Worm (Caenorhabditis elegans) whole organism, L2 larva: ENCODE data around the gene glb-23.

Experiments used
- C34F6.9 ChIP-seq: fragments of 150-350 bp; optimal IDR thresholded peaks from 2 replicates; lab custom pipeline; 2014; ENCODE audit warnings: missing biosample characterization, missing genetic modification characterization
- F13H6.1 ChIP-seq: sonication (generic microtip); optimal IDR thresholded peaks from 2 replicates; lab custom pipeline; 2016; ENCODE audit warnings: missing genetic modification characterization, missing compliant biosample characterization
- Y55F3AM.14 ChIP-seq: fragments of 200-800 bp; sonication (Bioruptor generic); optimal IDR thresholded peaks from 2 replicates; lab custom pipeline; 2018; ENCODE audit warnings: mild to moderate bottlenecking, missing genetic modification characterization, missing compliant biosample characterization
- alr-1 ChIP-seq: fragments of 150-350 bp; optimal IDR thresholded peaks from 2 replicates; lab custom pipeline; 2014; ENCODE audit warnings: missing biosample characterization, missing genetic modification characterization
- aly-2 ChIP-seq: fragments of 150-350 bp; optimal IDR thresholded peaks from 2 replicates; lab custom pipeline; 2014; ENCODE audit warnings: missing biosample characterization, missing genetic modification characterization
- ama-1 ChIP-seq: fragments of 150-350 bp; optimal IDR thresholded peaks from 2 replicates; lab custom pipeline; 2018; ENCODE audit warnings: inconsistent platforms
- blmp-1 ChIP-seq: sonication (generic microtip); optimal IDR thresholded peaks from 2 replicates; lab custom pipeline; 2017; ENCODE audit warnings: missing genetic modification characterization, mild to moderate bottlenecking, missing compliant biosample characterization, antibody characterized with exemption, moderate library complexity; ENCODE audit not compliant: insufficient read depth
- ceh-16 ChIP-seq: fragments of 150-350 bp; optimal IDR thresholded peaks from 2 replicates; lab custom pipeline; 2014; ENCODE audit warnings: missing biosample characterization, missing genetic modification characterization
- ceh-82 ChIP-seq: fragments of 150-350 bp; optimal IDR thresholded peaks from 2 replicates; lab custom pipeline; 2014; ENCODE audit warnings: missing biosample characterization, missing genetic modification characterization
- dmd-4 ChIP-seq: sonication (generic microtip); optimal IDR thresholded peaks from 2 replicates; lab custom pipeline; 2017; ENCODE audit warnings: missing biosample characterization, missing genetic modification characterization
- elt-1 ChIP-seq: fragments of 150-350 bp; optimal IDR thresholded peaks from 2 replicates; lab custom pipeline; 2014; ENCODE audit warnings: missing biosample characterization, missing genetic modification characterization
- elt-3 ChIP-seq: sonication (generic microtip); optimal IDR thresholded peaks from 2 replicates; lab custom pipeline; 2017; ENCODE audit warnings: missing biosample characterization, missing genetic modification characterization
- fos-1 ChIP-seq: fragments of 150-350 bp; optimal IDR thresholded peaks from 2 replicates; lab custom pipeline; 2014; ENCODE audit warnings: missing biosample characterization, missing genetic modification characterization
- gmeb-1 ChIP-seq: fragments of 150-350 bp; optimal IDR thresholded peaks from 2 replicates; lab custom pipeline; 2014; ENCODE audit warnings: missing biosample characterization, missing genetic modification characterization
- lin-11 ChIP-seq: fragments of 150-350 bp; sonication (generic microtip); optimal IDR thresholded peaks from 2 replicates; lab custom pipeline; 2014; ENCODE audit warnings: missing biosample characterization, missing genetic modification characterization, inconsistent platforms, mixed read lengths
- lin-13 ChIP-seq: fragments of 150-350 bp; optimal IDR thresholded peaks from 2 replicates; lab custom pipeline; 2014; ENCODE audit warnings: missing biosample characterization, missing genetic modification reagents, missing genetic modification characterization
- lsy-2 ChIP-seq, 2 experiments: fragments of 150-350 bp in 1 of 2; sonication (generic microtip) in 1 of 2; optimal IDR thresholded peaks; 2 replicates each; lab custom pipeline; 2014 to 2017; ENCODE audit warnings: missing biosample characterization in 2 of 2, missing genetic modification characterization in 2 of 2
- mab-5 ChIP-seq: fragments of 150-350 bp; optimal IDR thresholded peaks from 2 replicates; lab custom pipeline; 2014; ENCODE audit warnings: missing biosample characterization, missing genetic modification characterization
- mbf-1 ChIP-seq: sonication (generic microtip); optimal IDR thresholded peaks from 2 replicates; lab custom pipeline; 2017; ENCODE audit warnings: missing biosample characterization, missing genetic modification characterization
- mdl-1 ChIP-seq, 2 experiments: fragments of 150-350 bp in 1 of 2; sonication (generic microtip) in 1 of 2; optimal IDR thresholded peaks; 2 replicates each; lab custom pipeline; 2017; ENCODE audit warnings: missing biosample characterization in 2 of 2, missing genetic modification characterization in 2 of 2
- nhr-10 ChIP-seq: sonication (generic microtip); optimal IDR thresholded peaks from 2 replicates; lab custom pipeline; 2017; ENCODE audit warnings: missing biosample characterization, missing genetic modification characterization
- nhr-11 ChIP-seq: fragments of 150-350 bp; optimal IDR thresholded peaks from 2 replicates; lab custom pipeline; 2014; ENCODE audit warnings: missing biosample characterization, missing genetic modification characterization
- nhr-12 ChIP-seq: fragments of 150-350 bp; optimal IDR thresholded peaks from 2 replicates; lab custom pipeline; 2014; ENCODE audit warnings: missing biosample characterization, missing genetic modification characterization
- nhr-129 ChIP-seq: fragments of 150-350 bp; optimal IDR thresholded peaks from 2 replicates; lab custom pipeline; 2014; ENCODE audit warnings: missing biosample characterization, missing genetic modification characterization
- nhr-21 ChIP-seq: fragments of 150-350 bp; optimal IDR thresholded peaks from 2 replicates; lab custom pipeline; 2014; ENCODE audit warnings: missing biosample characterization, missing genetic modification characterization
- nhr-23 ChIP-seq: fragments of 150-350 bp; optimal IDR thresholded peaks from 2 replicates; lab custom pipeline; 2014; ENCODE audit warnings: missing biosample characterization, missing genetic modification reagents, missing genetic modification characterization
- nhr-25 ChIP-seq: fragments of 150-350 bp; sonication (generic microtip); optimal IDR thresholded peaks from 3 replicates; lab custom pipeline; 2014; ENCODE audit warnings: missing biosample characterization, missing genetic modification characterization
- nhr-6 ChIP-seq: fragments of 150-350 bp; optimal IDR thresholded peaks from 2 replicates; lab custom pipeline; 2014; ENCODE audit warnings: missing biosample characterization, missing genetic modification characterization
- nhr-77 ChIP-seq: fragments of 150-350 bp; optimal IDR thresholded peaks from 2 replicates; lab custom pipeline; 2014; ENCODE audit warnings: missing biosample characterization, missing genetic modification characterization
- peb-1 ChIP-seq: fragments of 150-350 bp; optimal IDR thresholded peaks from 2 replicates; lab custom pipeline; 2014; ENCODE audit warnings: missing biosample characterization, missing genetic modification characterization
- sem-4 ChIP-seq: fragments of 150-350 bp; optimal IDR thresholded peaks from 2 replicates; lab custom pipeline; 2014; ENCODE audit warnings: missing biosample characterization, missing genetic modification reagents, missing genetic modification characterization
- sma-3 ChIP-seq: sonication (generic microtip); optimal IDR thresholded peaks from 2 replicates; lab custom pipeline; 2016; ENCODE audit warnings: missing genetic modification reagents, missing genetic modification characterization, missing compliant biosample characterization
- sma-9 ChIP-seq, 2 experiments: fragments of 150-350 bp in 1 of 2; sonication (generic microtip) in 1 of 2; optimal IDR thresholded peaks; 2 replicates each; lab custom pipeline; 2014 to 2016; ENCODE audit warnings: missing genetic modification characterization in 2 of 2, mild to moderate bottlenecking in 1 of 2, missing biosample characterization in 1 of 2, missing compliant biosample characterization in 1 of 2, missing genetic modification reagents in 1 of 2, moderate library complexity in 1 of 2
- unc-39 ChIP-seq: fragments of 150-350 bp; optimal IDR thresholded peaks from 2 replicates; lab custom pipeline; 2014; ENCODE audit warnings: missing biosample characterization, missing genetic modification characterization
- unc-62 ChIP-seq: fragments of 150-350 bp; optimal IDR thresholded peaks from 2 replicates; lab custom pipeline; 2014; ENCODE audit warnings: missing biosample characterization, missing genetic modification reagents, missing genetic modification characterization
- zag-1 ChIP-seq: fragments of 150-350 bp; optimal IDR thresholded peaks from 2 replicates; lab custom pipeline; 2014; ENCODE audit warnings: missing biosample characterization, missing genetic modification characterization
- ztf-1 ChIP-seq: fragments of 200-800 bp; sonication (Bioruptor generic); conservative IDR thresholded peaks from 2 replicates; pipeline ENCODE4 v1.3.6; 2022; ENCODE audit warnings: missing genetic modification characterization, missing compliant biosample characterization
- ztf-4 ChIP-seq: fragments of 150-350 bp; optimal IDR thresholded peaks from 2 replicates; lab custom pipeline; 2014; ENCODE audit warnings: missing biosample characterization, missing genetic modification characterization

Gene glb-23

ce11 chrIV:7243913-7244312 lies 24.6 kb upstream of the glb-23 start, which contains the start of gene afmd-1:
afmd-1 (plus strand) TSS chrIV:7244228.
- TF ChIP-seq peb-1 (tag; lab: Kevin White, UChicago) (no peak), elt-1 (tag; lab: Kevin White, UChicago) (no peak), ama-1 (lab: Kevin White, UChicago) (no peak), ceh-82 (no peak), nhr-12 (no peak), ztf-4 (no peak), blmp-1 (tag; lab: Kevin White, UChicago) (no peak)

- TF ChIP-seq nhr-129 (tag; lab: Kevin White, UChicago) = peak; percentile 57
- no peak for TF ChIP-seq nhr-12
- peak; percentile 42 for TF ChIP-seq C34F6.9
- peak; percentile 62 for TF ChIP-seq sma-9 (GFP tag; optimal IDR thresholded peaks at IDR 0.05; lab: Kevin White, UChicago)
- no peak for TF ChIP-seq sma-9 (tag; optimal IDR thresholded peaks at IDR 0.05; lab: Kevin White, UChicago)
- no peak for TF ChIP-seq nhr-11
- TF ChIP-seq F13H6.1 (tag; lab: Kevin White, UChicago) = peak; percentile 65
- peak in 1 of 2 experiments; percentile 9 for TF ChIP-seq lsy-2 (tag; optimal IDR thresholded peaks at IDR 0.05; lab: Kevin White, UChicago)
Measured at ce11 chrIV:7242220-7242789, 23.0 kb upstream of the glb-23 start, which contains the start of gene gstk-2. gstk-2 (minus strand) TSS chrIV:7242270.

DNA sequence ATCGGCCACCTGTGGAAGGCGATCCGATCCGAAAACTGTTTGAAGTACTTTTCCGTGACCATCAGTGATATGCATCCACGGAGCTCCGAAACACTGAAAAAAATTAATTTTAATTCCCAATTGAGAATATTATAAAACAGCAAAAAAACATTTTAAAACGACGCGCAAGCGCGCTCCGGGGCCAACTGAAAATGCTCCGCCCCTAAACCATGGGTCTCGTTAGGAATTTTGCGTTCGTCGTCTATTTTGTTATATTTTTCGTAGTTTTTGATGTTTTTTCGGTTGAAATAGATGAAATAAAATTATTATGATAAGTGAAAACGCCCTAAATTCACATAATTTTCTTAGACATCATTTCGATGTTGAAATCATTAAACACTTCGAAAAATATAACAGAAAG lies 21.3 kb upstream of the glb-23 start:
- peak; percentile 25 for TF ChIP-seq nhr-25 (tag; lab: Kevin White, UChicago)
- no peak for TF ChIP-seq unc-39

DNA sequence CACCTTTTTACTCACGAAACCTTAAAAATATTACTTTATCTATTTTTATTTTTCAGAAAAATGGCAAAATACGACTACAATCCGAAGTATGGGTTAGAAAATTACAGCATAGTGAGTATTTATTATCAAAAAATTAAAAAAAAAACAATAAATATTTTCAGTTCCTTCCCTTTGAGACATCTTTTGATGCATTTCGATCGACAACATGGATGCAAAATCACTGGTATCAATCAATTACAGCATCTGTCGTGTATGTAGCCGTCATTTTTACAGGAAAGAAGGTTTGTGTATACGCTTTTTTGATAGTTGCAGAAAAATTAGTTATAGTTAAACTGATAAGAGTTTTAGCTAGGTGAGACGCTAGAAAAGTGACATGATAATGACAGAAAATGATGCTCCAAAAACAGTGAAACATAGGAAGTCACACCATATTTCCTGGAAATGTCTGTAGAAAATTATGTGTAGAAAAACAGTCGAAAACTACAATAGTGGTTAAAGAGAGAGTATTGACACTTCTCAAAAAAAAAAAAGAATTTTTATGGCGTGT lies 18.4 kb upstream of the glb-23 start, which contains the start of gene elo-3:
Gene elo-3 (plus strand): TSS at position 51 of the 547 bp plus-strand sequence.
- TF ChIP-seq fos-1 (tag; lab: Kevin White, UChicago) (peak; percentile 61), unc-62 (GFP tag; lab: Kevin White, UChicago) (no peak)
- TF ChIP-seq, all 48 proteins: peak for 1

- TF ChIP-seq nhr-77 (no peak), nhr-10 (tag; lab: Kevin White, UChicago) (no peak), nhr-21 (peak; percentile 47), mab-5 (tag; lab: Kevin White, UChicago) (no peak), dmd-4 (tag; lab: Kevin White, UChicago) (no peak), Y55F3AM.14 (GFP tag; lab: Kevin White, UChicago) (no peak), lsy-2 (tag; optimal IDR thresholded peaks at IDR 0.05; lab: Kevin White, UChicago) (peak in 1 of 2 experiments; percentile 15), ceh-82 (no peak)
- TF ChIP-seq, all 48 proteins: peak for 2
Measured at ce11 chrIV:7236248-7236772, 17.0 kb upstream of the glb-23 start.

- TF ChIP-seq nhr-11 (peak; percentile 14), sem-4 (tag; lab: Kevin White, UChicago) (peak; percentile 62), aly-2 (tag; lab: Kevin White, UChicago) (no peak), sma-9 (GFP tag; optimal IDR thresholded peaks at IDR 0.05; lab: Kevin White, UChicago) (peak; percentile 42), sma-9 (tag; optimal IDR thresholded peaks at IDR 0.05; lab: Kevin White, UChicago) (no peak), zag-1 (peak; percentile 60), alr-1 (tag; lab: Kevin White, UChicago) (no peak), ceh-16 (tag; lab: Kevin White, UChicago) (peak; percentile 12), lin-11 (peak; percentile 24), elt-3 (tag; lab: Kevin White, UChicago) (no peak), fos-1 (tag; lab: Kevin White, UChicago) (peak; percentile 97), nhr-23 (tag; lab: Kevin White, UChicago) (no peak), F13H6.1 (tag; lab: Kevin White, UChicago) (peak; percentile 85), C34F6.9 (peak; percentile 77), blmp-1 (tag; lab: Kevin White, UChicago) (peak; percentile 49), sma-3 (GFP tag; lab: Kevin White, UChicago) (peak; percentile 50), ztf-1 (GFP tag; lab: Robert Waterston, UW) (no peak), mdl-1 (tag; optimal IDR thresholded peaks at IDR 0.05; lab: Kevin White, UChicago) (peak in 1 of 2 experiments; percentile 22), lsy-2 (tag; optimal IDR thresholded peaks at IDR 0.05; lab: Kevin White, UChicago) (peak; percentile 11 to 47), dmd-4 (tag; lab: Kevin White, UChicago) (no peak), ama-1 (lab: Kevin White, UChicago) (no peak), mab-5 (tag; lab: Kevin White, UChicago) (peak; percentile 26), elt-1 (tag; lab: Kevin White, UChicago) (no peak), nhr-6 (no peak), mbf-1 (tag; lab: Kevin White, UChicago) (no peak), nhr-12 (no peak), nhr-21 (peak; percentile 36), gmeb-1 (no peak), nhr-129 (tag; lab: Kevin White, UChicago) (peak; percentile 82), lin-13 (GFP tag; lab: Kevin White, UChicago) (peak; percentile 44), Y55F3AM.14 (GFP tag; lab: Kevin White, UChicago) (peak; percentile 28), ztf-4 (no peak)
Measured at ce11 chrIV:7235382-7235917, 16.2 kb upstream of the glb-23 start.
